Worm (Caenorhabditis elegans): Measurements from ENCODE around the gene T19D12.6.

ce11 chrII:6629775-6630174, 13.1 kb downstream of the T19D12.6 start:
- no peak for TF ChIP-seq W03F9.2 (tag; optimal IDR thresholded peaks at IDR 0.05)
- no peak for TF ChIP-seq him-1 (tag; optimal IDR thresholded peaks at IDR 0.05)

All from whole organism, L4/young adult.